Fruit fly (Drosophila melanogaster) whole organism, wandering third instar larva: ENCODE results near the gene Ptpa.
A peak's percentile ranks its signal among the peaks of the same experiment; 100 is the strongest.

Experiments
- Abd-B ChIP-seq: fragments of >200 bp; optimal IDR thresholded peaks from 2 replicates; lab custom pipeline; 2017; ENCODE audit warnings: missing biosample characterization, missing genetic modification characterization
- CG32264 ChIP-seq: fragments of 200-800 bp; sonication (Bioruptor generic); optimal IDR thresholded peaks from 2 replicates; lab custom pipeline; 2016; ENCODE audit warnings: missing biosample characterization, missing genetic modification characterization
- CG9705 ChIP-seq: fragments of 200-800 bp; sonication (Bioruptor generic); optimal IDR thresholded peaks from 2 replicates; lab custom pipeline; 2018; ENCODE audit warnings: missing biosample characterization, mild to moderate bottlenecking, missing genetic modification characterization
- CrebA ChIP-seq: fragments of 200-800 bp; sonication (Bioruptor generic); optimal IDR thresholded peaks from 2 replicates; lab custom pipeline; 2016; ENCODE audit warnings: missing biosample characterization, mild to moderate bottlenecking, missing genetic modification characterization, borderline replicate concordance
- Dfd ChIP-seq: fragments of >200 bp; optimal IDR thresholded peaks from 2 replicates; lab custom pipeline; 2017; ENCODE audit warnings: missing biosample characterization, missing genetic modification characterization
- Dif ChIP-seq: fragments of 200-275, 200-300 bp; sonication (Bioruptor generic); optimal IDR thresholded peaks from 2 replicates; lab custom pipeline; 2018; ENCODE audit warnings: missing biosample characterization, missing genetic modification characterization; ENCODE audit not compliant: partially characterized antibody
- GATAd ChIP-seq: sonication (Bioruptor generic); optimal IDR thresholded peaks from 2 replicates; lab custom pipeline; 2016; ENCODE audit warnings: missing biosample characterization, missing genetic modification characterization
- HLH106 ChIP-seq: fragments of 200-800 bp; optimal IDR thresholded peaks from 3 replicates; lab custom pipeline; 2019; ENCODE audit warnings: missing biosample characterization, mild to moderate bottlenecking, missing genetic modification characterization, moderate library complexity
- Hnf4 ChIP-seq: fragments of 200-800 bp; sonication (Bioruptor generic); optimal IDR thresholded peaks from 2 replicates; lab custom pipeline; 2016; ENCODE audit warnings: missing biosample characterization, mild to moderate bottlenecking, missing genetic modification characterization
- Hr78 ChIP-seq: fragments of >200 bp; optimal IDR thresholded peaks from 2 replicates; lab custom pipeline; 2017; ENCODE audit warnings: missing biosample characterization, missing genetic modification characterization
- Hr83 ChIP-seq: fragments of 200-300 bp; sonication (Bioruptor generic); optimal IDR thresholded peaks from 2 replicates; lab custom pipeline; 2016; ENCODE audit warnings: missing biosample characterization, mild to moderate bottlenecking, missing genetic modification characterization, moderate library complexity; ENCODE audit not compliant: poor library complexity, severe bottlenecking
- Jra ChIP-seq: sonication (Bioruptor generic); optimal IDR thresholded peaks from 2 replicates; lab custom pipeline; 2016; ENCODE audit warnings: missing biosample characterization, missing genetic modification characterization
- Mio ChIP-seq: sonication (Bioruptor generic); optimal IDR thresholded peaks from 2 replicates; lab custom pipeline; 2016; ENCODE audit warnings: missing biosample characterization, missing genetic modification characterization
- Myc ChIP-seq: fragments of >200 bp; optimal IDR thresholded peaks from 2 replicates; lab custom pipeline; 2017
- N ChIP-seq: fragments of >200 bp; optimal IDR thresholded peaks from 2 replicates; lab custom pipeline; 2018; ENCODE audit warnings: missing biosample characterization, missing external identifiers, missing genetic modification characterization
- OdsH ChIP-seq: fragments of 200-800 bp; sonication (Bioruptor generic); optimal IDR thresholded peaks from 2 replicates; lab custom pipeline; 2016; ENCODE audit warnings: missing biosample characterization, mild to moderate bottlenecking, missing genetic modification characterization
- Rel ChIP-seq, 2 experiments: fragments of 200-800 bp; sonication (Bioruptor generic) in 1 of 2; optimal IDR thresholded peaks; 2 replicates in 1 of 2; 3 replicates in 1 of 2; lab custom pipeline; 2016 to 2019; ENCODE audit warnings: mild to moderate bottlenecking in 2 of 2, missing biosample characterization in 2 of 2, missing genetic modification characterization in 2 of 2, moderate library complexity in 1 of 2
- Sp1 ChIP-seq: fragments of 200-800 bp; sonication (Bioruptor generic); optimal IDR thresholded peaks from 3 replicates; lab custom pipeline; 2019; ENCODE audit warnings: missing biosample characterization, mild to moderate bottlenecking, missing genetic modification characterization, moderate library complexity
- Vsx2 ChIP-seq: fragments of 200-300, 225-300 bp; sonication (Bioruptor generic); optimal IDR thresholded peaks from 2 replicates; lab custom pipeline; 2018; ENCODE audit warnings: missing biosample characterization, missing genetic modification characterization; ENCODE audit not compliant: partially characterized antibody
- br ChIP-seq: fragments of 200-800 bp; sonication (Bioruptor generic); optimal IDR thresholded peaks from 2 replicates; lab custom pipeline; 2016; ENCODE audit warnings: missing biosample characterization, missing genetic modification characterization
- brk ChIP-seq: fragments of 200-800 bp; sonication (Bioruptor generic); optimal IDR thresholded peaks from 2 replicates; lab custom pipeline; 2016; ENCODE audit warnings: missing biosample characterization, mild to moderate bottlenecking, missing genetic modification characterization
- dl ChIP-seq, 2 experiments: fragments of 175-275, 200-275 bp in 1 of 2; fragments of 200-275 bp in 1 of 2; sonication (Bioruptor generic); optimal IDR thresholded peaks; lab custom pipeline; 2018; ENCODE audit warnings: mild to moderate bottlenecking in 2 of 2, missing biosample characterization in 2 of 2, missing genetic modification characterization in 2 of 2, moderate library complexity in 2 of 2; ENCODE audit not compliant: partially characterized antibody in 2 of 2, insufficient read depth in 1 of 2
- dmrt93B ChIP-seq: fragments of 200-800 bp; sonication (Bioruptor generic); optimal IDR thresholded peaks from 2 replicates; lab custom pipeline; 2018; ENCODE audit warnings: missing biosample characterization, mild to moderate bottlenecking, missing genetic modification characterization
- dsf ChIP-seq: sonication (Bioruptor generic); optimal IDR thresholded peaks from 2 replicates; lab custom pipeline; 2016; ENCODE audit warnings: missing biosample characterization, missing genetic modification characterization, borderline replicate concordance
- ey ChIP-seq: fragments of 200-800 bp; sonication (Bioruptor generic); optimal IDR thresholded peaks from 2 replicates; lab custom pipeline; 2016; ENCODE audit warnings: missing biosample characterization, missing genetic modification characterization
- foxo ChIP-seq, 2 experiments: fragments of 200-800 bp; sonication (Bioruptor generic); optimal IDR thresholded peaks; 2 replicates in 1 of 2; 3 replicates in 1 of 2; lab custom pipeline; 2016 to 2017; ENCODE audit warnings: missing biosample characterization in 2 of 2, missing genetic modification characterization in 2 of 2
- fru ChIP-seq: fragments of 200-800 bp; sonication (Bioruptor generic); optimal IDR thresholded peaks from 3 replicates; lab custom pipeline; 2016; ENCODE audit warnings: missing biosample characterization, mild to moderate bottlenecking, missing genetic modification characterization
- h ChIP-seq: fragments of 200-800 bp; sonication (Bioruptor generic); optimal IDR thresholded peaks from 3 replicates; lab custom pipeline; 2016; ENCODE audit warnings: missing biosample characterization, mild to moderate bottlenecking, missing genetic modification characterization
- jim ChIP-seq: fragments of 175-275, 200-325 bp; sonication (Bioruptor generic); optimal IDR thresholded peaks from 2 replicates; lab custom pipeline; 2016; ENCODE audit warnings: missing biosample characterization, mild to moderate bottlenecking, missing genetic modification characterization
- lola ChIP-seq: fragments of >200 bp; optimal IDR thresholded peaks from 2 replicates; lab custom pipeline; 2017; ENCODE audit warnings: missing biosample characterization, missing genetic modification characterization
- pan ChIP-seq: fragments of >200 bp; optimal IDR thresholded peaks from 2 replicates; lab custom pipeline; 2017
- psq ChIP-seq: fragments of 200-800 bp; sonication (Bioruptor generic); optimal IDR thresholded peaks from 3 replicates; lab custom pipeline; 2017; ENCODE audit warnings: missing biosample characterization, mild to moderate bottlenecking, missing genetic modification characterization, moderate library complexity
- rgr ChIP-seq: fragments of 200-800 bp; sonication (Bioruptor generic); optimal IDR thresholded peaks from 3 replicates; lab custom pipeline; 2016; ENCODE audit warnings: missing biosample characterization, mild to moderate bottlenecking, missing genetic modification characterization
- sage ChIP-seq: fragments of 200-800 bp; sonication (Bioruptor generic); optimal IDR thresholded peaks from 2 replicates; lab custom pipeline; 2016; ENCODE audit warnings: missing biosample characterization, mild to moderate bottlenecking, missing genetic modification characterization
- sv ChIP-seq: fragments of 200-800 bp; sonication (Bioruptor generic); optimal IDR thresholded peaks from 3 replicates; lab custom pipeline; 2016; ENCODE audit warnings: missing biosample characterization, missing genetic modification characterization
- tai ChIP-seq: sonication (Bioruptor generic); optimal IDR thresholded peaks from 2 replicates; lab custom pipeline; 2016; ENCODE audit warnings: missing biosample characterization, missing genetic modification characterization
- usp ChIP-seq: fragments of >200 bp; optimal IDR thresholded peaks from 2 replicates; lab custom pipeline; 2017; ENCODE audit warnings: missing biosample characterization, missing genetic modification characterization
- woc ChIP-seq: sonication (Bioruptor generic); optimal IDR thresholded peaks from 2 replicates; lab custom pipeline; 2016; ENCODE audit warnings: missing biosample characterization, mild to moderate bottlenecking, missing genetic modification characterization

Ptpa gene

DNA sequence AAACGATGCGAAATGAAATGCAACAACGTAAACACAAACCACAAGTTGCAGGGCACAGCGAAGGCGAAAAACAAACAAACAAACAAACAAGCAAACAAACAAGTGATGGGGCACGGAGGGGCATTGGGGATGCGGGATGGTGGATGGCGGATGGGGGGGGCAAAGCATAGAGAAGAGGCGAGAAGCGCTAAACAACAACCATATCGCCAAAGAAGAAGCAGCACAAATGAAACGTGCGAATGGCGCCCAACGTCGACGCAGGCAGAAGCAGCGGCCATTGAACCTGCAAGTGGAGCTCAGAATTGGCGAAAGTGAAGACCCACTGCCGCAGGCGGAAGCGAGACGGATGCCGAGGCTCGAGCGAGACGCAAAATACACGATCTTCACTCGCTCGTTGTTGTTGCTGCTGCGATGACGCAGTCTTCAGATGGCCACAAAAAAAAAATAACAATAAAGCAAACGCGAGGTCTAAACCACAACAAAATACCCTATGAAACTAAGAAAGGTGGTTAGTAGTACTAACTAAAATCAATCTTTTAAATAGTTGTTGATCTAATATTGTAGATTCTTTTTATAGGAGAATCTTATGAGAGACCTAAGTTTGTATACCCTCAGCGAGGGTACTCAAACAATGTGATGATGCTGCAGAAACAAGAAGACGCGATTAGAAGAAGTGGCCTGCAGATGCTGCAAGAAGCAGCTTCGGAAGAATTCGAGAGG lies 30.9 kb upstream of the Ptpa start:
- TF ChIP-seq GATAd (GFP tag; lab: Kevin White, UChicago): no peak
- peak; percentile 85 for TF ChIP-seq CG32264
- peak; percentile 75 for TF ChIP-seq Rel (GFP tag; optimal IDR thresholded peaks at IDR 0.05; lab: Kevin White, UChicago)
- peak; percentile 41 for TF ChIP-seq Rel (tag; optimal IDR thresholded peaks at IDR 0.05; lab: Kevin White, UChicago)
- TF ChIP-seq CrebA (GFP tag; lab: Kevin White, UChicago): peak; percentile 78
- peak; percentile 95 for TF ChIP-seq h (GFP tag; lab: Kevin White, UChicago)
- no peak for TF ChIP-seq jim (GFP tag; lab: Kevin White, UChicago)
- no peak for TF ChIP-seq usp (GFP tag; lab: Kevin White, UChicago)
- TF ChIP-seq br (GFP tag; lab: Kevin White, UChicago): peak; percentile 88
- peak; percentile 89 for TF ChIP-seq Jra (GFP tag; lab: Kevin White, UChicago)
- no peak for TF ChIP-seq Abd-B (GFP tag; lab: Kevin White, UChicago)
- no peak for TF ChIP-seq Dif (GFP tag; lab: Kevin White, UChicago)
- TF ChIP-seq tai (GFP tag; lab: Kevin White, UChicago): peak; percentile 79
- peak; percentile 93 for TF ChIP-seq fru (GFP tag; lab: Kevin White, UChicago)
- no peak for TF ChIP-seq Hr78 (GFP tag; lab: Kevin White, UChicago)
- peak; percentile 95 for TF ChIP-seq ey (GFP tag; lab: Kevin White, UChicago)
- TF ChIP-seq foxo (GFP tag; optimal IDR thresholded peaks at IDR 0.05; lab: Kevin White, UChicago): peak; percentile 51 to 91
- no peak for TF ChIP-seq pan
- TF ChIP-seq dl (GFP tag; optimal IDR thresholded peaks at IDR 0.05; lab: Kevin White, UChicago; ENCODE audit: insufficient read depth in 1 of 2, partially characterized antibody in 2 of 2): no peak
- peak; percentile 21 for TF ChIP-seq dsf (GFP tag; lab: Kevin White, UChicago)
- peak; percentile 68 for TF ChIP-seq dmrt93B (GFP tag; lab: Kevin White, UChicago)
- no peak for TF ChIP-seq CG9705
- no peak for TF ChIP-seq Vsx2
- peak; percentile 89 for TF ChIP-seq sage (GFP tag; lab: Kevin White, UChicago)
- no peak for TF ChIP-seq lola (GFP tag; lab: Kevin White, UChicago)
- no peak for TF ChIP-seq Myc (lab: Kevin White, UChicago)
- TF ChIP-seq HLH106 (tag; lab: Kevin White, UChicago): peak; percentile 81
- TF ChIP-seq OdsH (GFP tag; lab: Kevin White, UChicago): peak; percentile 88
- TF ChIP-seq sv (GFP tag; lab: Kevin White, UChicago): no peak
- peak; percentile 34 for TF ChIP-seq Mio (GFP tag; lab: Kevin White, UChicago)
- peak; percentile 75 for TF ChIP-seq Sp1 (GFP tag; lab: Kevin White, UChicago)
- no peak for TF ChIP-seq Dfd
- peak; percentile 96 for TF ChIP-seq woc (GFP tag; lab: Kevin White, UChicago)
- peak; percentile 85 for TF ChIP-seq brk (GFP tag; lab: Kevin White, UChicago)
- peak; percentile 98 for TF ChIP-seq psq
- no peak for TF ChIP-seq N (GFP tag; lab: Kevin White, UChicago)
- peak; percentile 91 for TF ChIP-seq rgr (GFP tag; lab: Kevin White, UChicago)
- TF ChIP-seq Hr83 (GFP tag; lab: Kevin White, UChicago): no peak
- peak; percentile 89 for TF ChIP-seq Hnf4 (GFP tag; lab: Kevin White, UChicago)

dm6 chr2L:3346483-3346839 lies 30.3 kb upstream of the Ptpa start:
- TF ChIP-seq dmrt93B (GFP tag; lab: Kevin White, UChicago) (no peak), rgr (GFP tag; lab: Kevin White, UChicago) (no peak), fru (GFP tag; lab: Kevin White, UChicago) (no peak), Hr78 (GFP tag; lab: Kevin White, UChicago) (no peak), GATAd (GFP tag; lab: Kevin White, UChicago) (no peak), Vsx2 (no peak), CrebA (GFP tag; lab: Kevin White, UChicago) (no peak), Sp1 (GFP tag; lab: Kevin White, UChicago) (no peak), tai (GFP tag; lab: Kevin White, UChicago) (no peak), Dif (GFP tag; lab: Kevin White, UChicago) (no peak), Hr83 (GFP tag; lab: Kevin White, UChicago) (no peak), CG9705 (no peak), HLH106 (tag; lab: Kevin White, UChicago) (no peak), dl (GFP tag; optimal IDR thresholded peaks at IDR 0.05; lab: Kevin White, UChicago; ENCODE audit: insufficient read depth in 1 of 2, partially characterized antibody in 2 of 2) (no peak), Myc (lab: Kevin White, UChicago) (no peak), Rel (GFP tag; optimal IDR thresholded peaks at IDR 0.05; lab: Kevin White, UChicago) (no peak), Rel (tag; optimal IDR thresholded peaks at IDR 0.05; lab: Kevin White, UChicago) (no peak), foxo (GFP tag; optimal IDR thresholded peaks at IDR 0.05; lab: Kevin White, UChicago) (no peak), usp (GFP tag; lab: Kevin White, UChicago) (no peak), pan (no peak)
